Fruit fly (Drosophila melanogaster): ENCODE measurements around the gene PolrMT.

PolrMT gene

DNA sequence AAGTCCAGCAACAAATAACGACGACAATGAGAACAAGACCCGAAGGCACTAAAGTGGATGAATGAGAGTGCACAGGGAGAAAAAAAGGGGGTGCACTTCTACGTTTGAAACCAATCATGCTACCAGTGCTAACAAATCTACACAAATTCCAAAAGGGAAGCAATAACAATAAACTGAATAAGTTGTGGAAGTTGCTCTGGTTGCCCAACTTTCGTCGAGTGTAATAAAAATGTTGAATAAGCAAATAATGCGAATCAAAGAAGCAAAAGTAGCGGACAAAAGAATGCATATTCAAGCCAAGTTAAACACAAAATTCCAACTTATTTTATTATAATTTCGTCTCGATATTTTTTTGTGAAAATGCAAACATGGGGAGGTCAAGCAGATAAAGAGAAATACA is 16.5 kb downstream of the PolrMT start (continued):
- TF ChIP-seq CG6765 (GFP tag; optimal IDR thresholded peaks at IDR 0.05): no peak
- TF ChIP-seq CG3847 (GFP tag; IDR thresholded peaks at IDR 0.05): no peak
- TF ChIP-seq vfl (GFP tag; optimal IDR thresholded peaks at IDR 0.05): no peak
- no peak for TF ChIP-seq cato (GFP tag; optimal IDR thresholded peaks at IDR 0.05; ENCODE audit: borderline replicate concordance)
- no peak for TF ChIP-seq CG14014 (GFP tag; IDR thresholded peaks at IDR 0.05)
- no peak for TF ChIP-seq CG34224 (GFP tag; IDR thresholded peaks at IDR 0.05; ENCODE audit: partially characterized antibody)
- no peak for TF ChIP-seq hb (GFP tag; IDR thresholded peaks at IDR 0.05; ENCODE audit: partially characterized antibody)

DNA sequence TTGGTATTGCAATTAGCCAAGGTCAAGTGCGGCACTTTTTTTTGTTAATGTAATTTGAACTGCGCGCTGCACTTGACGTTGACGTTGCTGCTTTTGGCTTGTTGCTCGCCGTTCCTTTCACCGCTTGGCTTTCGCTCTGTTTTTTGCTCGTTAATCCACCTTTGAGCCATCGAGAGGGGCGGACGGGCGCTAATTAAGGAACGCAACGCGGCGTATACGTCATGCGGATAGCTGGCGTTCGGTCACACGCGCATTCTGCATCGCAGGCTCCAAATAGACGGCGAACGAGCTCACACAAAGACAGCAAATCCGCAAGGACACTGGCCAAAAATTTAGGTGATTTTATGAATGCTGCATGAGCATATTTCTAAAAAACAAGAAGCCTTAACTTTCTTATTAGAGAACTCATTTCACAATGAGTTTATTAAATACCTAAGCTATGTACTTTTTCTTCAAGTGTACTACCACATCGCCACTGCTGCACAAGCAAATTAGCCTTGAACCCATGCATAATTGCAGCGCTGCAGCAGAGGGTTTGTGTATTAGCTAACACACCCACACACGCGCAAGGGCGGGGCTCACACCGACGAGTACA is 21.8 kb downstream of the PolrMT start:
- TF ChIP-seq Blimp-1 (GFP tag; optimal IDR thresholded peaks at IDR 0.05): no peak
- peak; percentile 6; the same call in 1 of the 2 replicates for TF ChIP-seq CG14441 (GFP tag; IDR thresholded peaks at IDR 0.05)
- 0 out of 2 replicates have a peak, but pooled peaks have one; percentile 22 for TF ChIP-seq CG32532 (GFP tag; IDR thresholded peaks at IDR 0.05)
- TF ChIP-seq CG30431 (GFP tag; optimal IDR thresholded peaks at IDR 0.05): peak; percentile 6
- TF ChIP-seq Med (GFP tag): peak; percentile 77
- TF ChIP-seq CG9932 (GFP tag; IDR thresholded peaks at IDR 0.05): 0 out of 2 replicates have a peak, but pooled peaks have one; percentile 12
- 0 out of 4 replicates have a peak, but pooled peaks have one; percentile 1 for TF ChIP-seq Gug (GFP tag; IDR thresholded peaks at IDR 0.05)
- 0 out of 2 replicates have a peak, but pooled peaks have one; percentile 28 for TF ChIP-seq sisA (GFP tag; IDR thresholded peaks at IDR 0.05)
- TF ChIP-seq phol (tag; optimal IDR thresholded peaks at IDR 0.05): no peak
- peak; percentile 78 for TF ChIP-seq Ets65A (GFP tag)
- TF ChIP-seq CG4282 (GFP tag; optimal IDR thresholded peaks at IDR 0.05): no peak
- peak; percentile 22 for TF ChIP-seq CG15479 (GFP tag; optimal IDR thresholded peaks at IDR 0.05)

DNA sequence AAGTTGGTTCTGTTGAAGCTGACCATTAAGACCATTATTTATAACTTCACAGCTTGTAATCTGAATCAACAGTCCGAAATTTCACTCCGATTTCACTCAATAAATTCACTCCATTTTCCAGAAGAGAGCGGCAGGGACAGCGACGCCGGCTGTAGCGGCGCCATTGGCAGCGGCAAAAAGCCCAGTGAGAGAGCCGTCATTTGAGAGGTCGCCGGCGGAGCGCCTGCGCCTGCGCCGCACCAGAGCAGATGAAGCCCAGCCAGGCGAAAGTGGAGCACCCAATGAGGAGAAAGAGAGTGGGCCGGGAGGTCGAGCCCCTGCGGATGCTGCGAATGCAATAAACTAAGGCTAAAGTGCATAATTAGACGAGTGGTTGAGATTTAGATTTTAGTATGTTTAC is 25.5 kb downstream of the PolrMT start:
- 0 out of 3 replicates have a peak, but pooled peaks have one; percentile 10 for TF ChIP-seq Doc3 (GFP tag; IDR thresholded peaks at IDR 0.05; ENCODE audit: partially characterized antibody)
- no peak for TF ChIP-seq CG6272 (GFP tag; IDR thresholded peaks at IDR 0.05)
- TF ChIP-seq chinmo (GFP tag; IDR thresholded peaks at IDR 0.05; ENCODE audit: partially characterized antibody): 0 out of 4 replicates have a peak, but pooled peaks have one; percentile 62
- peak; percentile 29; the same call in 1 of the 2 replicates for TF ChIP-seq CG13287 (GFP tag; IDR thresholded peaks at IDR 0.05; ENCODE audit: partially characterized antibody)
- TF ChIP-seq Trl (optimal IDR thresholded peaks at IDR 0.05): peak; percentile 34 to 60
- no peak for TF ChIP-seq Trl (GFP tag; optimal IDR thresholded peaks at IDR 0.05)
- no peak for TF ChIP-seq CG30020 (tag; optimal IDR thresholded peaks at IDR 0.05)
- peak; percentile 85 for TF ChIP-seq Adf1 (GFP tag; IDR thresholded peaks at IDR 0.05)
- peak; percentile 93 for TF ChIP-seq z (GFP tag; IDR thresholded peaks at IDR 0.05)
- peak; percentile 68 for TF ChIP-seq Deaf1 (tag; optimal IDR thresholded peaks at IDR 0.05)
- TF ChIP-seq sr (GFP tag; IDR thresholded peaks at IDR 0.05): 0 out of 3 replicates have a peak, but pooled peaks have one; percentile 4
- TF ChIP-seq CG9215 (GFP tag; IDR thresholded peaks at IDR 0.05): no peak
- TF ChIP-seq ATbp (GFP tag; optimal IDR thresholded peaks at IDR 0.05): no peak
- TF ChIP-seq Chrac-16 (GFP tag; optimal IDR thresholded peaks at IDR 0.05): no peak
- TF ChIP-seq Fer1 (GFP tag; optimal IDR thresholded peaks at IDR 0.05): no peak
- peak; percentile 11; the same call in 1 of the 2 replicates for TF ChIP-seq E2f2 (GFP tag; IDR thresholded peaks at IDR 0.05)
- TF ChIP-seq CG4424 (GFP tag; optimal IDR thresholded peaks at IDR 0.05): no peak
- TF ChIP-seq CG14014 (GFP tag; IDR thresholded peaks at IDR 0.05): 0 out of 2 replicates have a peak, but pooled peaks have one; percentile 9
- TF ChIP-seq ewg (GFP tag; optimal IDR thresholded peaks at IDR 0.05): peak; percentile 87
- TF ChIP-seq slou (GFP tag; optimal IDR thresholded peaks at IDR 0.05): no peak
- peak; percentile 20 for TF ChIP-seq scrt (GFP tag; optimal IDR thresholded peaks at IDR 0.05)
- TF ChIP-seq fd64A (GFP tag; optimal IDR thresholded peaks at IDR 0.05): no peak
